Fruit fly (Drosophila melanogaster) whole organism: ENCODE results near the gene CG10591.

ENCODE experiments used
- EcR ChIP-seq, 2 experiments: fragments of >200 bp; optimal IDR thresholded peaks; 2 replicates each; lab custom pipeline; 2017; ENCODE audit warnings: missing biosample characterization in 2 of 2, missing genetic modification characterization in 2 of 2, missing genetic modification reagents in 2 of 2
- pan ChIP-seq: fragments of >200 bp; optimal IDR thresholded peaks from 2 replicates; lab custom pipeline; 2017

DNA sequence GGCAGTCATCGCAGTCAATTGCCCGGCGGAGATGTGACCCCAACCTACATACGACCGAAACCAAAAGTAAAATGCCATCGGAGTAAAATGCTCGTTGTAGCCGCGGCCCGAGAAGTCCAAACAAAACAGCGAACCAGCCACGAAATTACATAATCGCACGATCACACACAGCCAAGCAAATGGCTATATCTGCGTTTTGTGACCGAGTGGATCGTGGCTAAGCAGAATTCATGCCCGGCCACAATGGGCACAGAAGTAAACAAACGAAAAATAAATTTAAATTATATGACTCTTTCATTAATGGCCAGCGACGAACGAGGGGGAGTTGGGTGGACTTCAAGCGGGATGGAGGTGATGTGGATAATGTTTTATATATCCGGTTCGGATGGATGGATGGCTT is 29.8 kb downstream of the CG10591 start:
- TF ChIP-seq pan (lab: Kevin White, UChicago): no peak
- TF ChIP-seq EcR (GFP tag; optimal IDR thresholded peaks at IDR 0.05; lab: Kevin White, UChicago): no peak
